Fruit fly (Drosophila melanogaster) whole organism, embryonic: ENCODE results near the gene CG9948.

Experiments
- CG4282 ChIP-seq: fragments of 200-800 bp; sonication (Bioruptor generic); optimal IDR thresholded peaks from 2 replicates; lab custom pipeline; 2016; ENCODE audit warnings: missing biosample characterization, missing genetic modification characterization
- Optix ChIP-seq: fragments of 200-800 bp; sonication (Bioruptor generic); IDR thresholded peaks from 3 replicates; pipeline ENCODE4 v1.3.6; 2022; ENCODE audit warnings: missing biosample characterization, missing genetic modification characterization

dm6 chr3L:6931850-6932249 lies 23.9 kb upstream of the CG9948 start, which contains the start of gene CG45413:
- TF ChIP-seq CG4282 (no peak), Optix (GFP tag; lab: Robert Waterston, UW) (no peak)
